Fruit fly (Drosophila melanogaster) whole organism, prepupa: ENCODE data around the gene frc.

Experiments
- Blimp-1 ChIP-seq: fragments of 200-800 bp; sonication (Bioruptor generic); optimal IDR thresholded peaks from 3 replicates; lab custom pipeline; 2017; ENCODE audit warnings: missing biosample characterization, missing genetic modification characterization, mild to moderate bottlenecking, moderate library complexity, missing genetic modification reagents
- CG10631 ChIP-seq: fragments of 200-800 bp; sonication (Bioruptor generic); optimal IDR thresholded peaks from 2 replicates; lab custom pipeline; 2016; ENCODE audit warnings: missing biosample characterization, missing genetic modification characterization
- CG10669 ChIP-seq: fragments of 200-800 bp; sonication (Bioruptor generic); optimal IDR thresholded peaks from 3 replicates; lab custom pipeline; 2018; ENCODE audit warnings: missing biosample characterization, mild to moderate bottlenecking, missing genetic modification characterization, moderate library complexity
- CG11294 ChIP-seq: fragments of 200-800 bp; sonication (Bioruptor generic); IDR thresholded peaks from 2 replicates; pipeline ENCODE4 v1.3.6; 2022; ENCODE audit warnings: missing biosample characterization, missing genetic modification characterization
- CG11762 ChIP-seq: fragments of 200-800 bp; sonication (Bioruptor generic); optimal IDR thresholded peaks from 3 replicates; lab custom pipeline; 2016; ENCODE audit warnings: missing biosample characterization, missing genetic modification characterization; ENCODE audit not compliant: insufficient read depth
- CG11902 ChIP-seq: fragments of 200-800 bp; sonication (Bioruptor generic); optimal IDR thresholded peaks from 3 replicates; lab custom pipeline; 2016; ENCODE audit warnings: missing biosample characterization, missing genetic modification characterization
- CG15336 ChIP-seq: fragments of 200-800 bp; sonication (Bioruptor generic); IDR thresholded peaks from 2 replicates; pipeline ENCODE4 v1.3.6; 2022; ENCODE audit warnings: missing biosample characterization, missing genetic modification characterization
- CG3032 ChIP-seq: fragments of 200-800 bp; optimal IDR thresholded peaks from 2 replicates; lab custom pipeline; 2019; ENCODE audit warnings: missing biosample characterization, mild to moderate bottlenecking, missing genetic modification characterization, moderate library complexity
- CG31627 ChIP-seq: fragments of 200-800 bp; sonication (Bioruptor generic); optimal IDR thresholded peaks from 3 replicates; lab custom pipeline; 2016; ENCODE audit warnings: missing biosample characterization, missing genetic modification characterization
- CG32006 ChIP-seq: fragments of 200-800 bp; sonication (Bioruptor generic); optimal IDR thresholded peaks from 3 replicates; lab custom pipeline; 2017; ENCODE audit warnings: missing biosample characterization, mild to moderate bottlenecking, missing genetic modification characterization
- CG34406 ChIP-seq: fragments of 200-800 bp; sonication (Bioruptor generic); optimal IDR thresholded peaks from 3 replicates; lab custom pipeline; 2016; ENCODE audit warnings: missing biosample characterization, missing genetic modification characterization
- CG3919 ChIP-seq: fragments of 200-800 bp; sonication (Bioruptor generic); optimal IDR thresholded peaks from 3 replicates; lab custom pipeline; 2016; ENCODE audit warnings: missing biosample characterization, missing genetic modification characterization
- CG4318 ChIP-seq: fragments of 200-800 bp; sonication (Bioruptor generic); optimal IDR thresholded peaks from 3 replicates; lab custom pipeline; 2017; ENCODE audit warnings: missing biosample characterization, mild to moderate bottlenecking, missing genetic modification characterization
- CG6276 ChIP-seq: fragments of 200-800 bp; sonication (Bioruptor generic); optimal IDR thresholded peaks from 2 replicates; lab custom pipeline; 2017; ENCODE audit warnings: missing biosample characterization, mild to moderate bottlenecking, missing genetic modification characterization
- CG6808 ChIP-seq: fragments of 200-800 bp; sonication (Bioruptor generic); optimal IDR thresholded peaks from 3 replicates; lab custom pipeline; 2017; ENCODE audit warnings: missing biosample characterization, missing genetic modification characterization, mild to moderate bottlenecking, moderate library complexity, missing genetic modification reagents
- CG6854 ChIP-seq: fragments of 200-800 bp; sonication (Bioruptor generic); optimal IDR thresholded peaks from 2 replicates; lab custom pipeline; 2017; ENCODE audit warnings: missing biosample characterization, mild to moderate bottlenecking, missing genetic modification characterization
- CG7368 ChIP-seq: fragments of 200-800 bp; sonication (Bioruptor generic); optimal IDR thresholded peaks from 3 replicates; lab custom pipeline; 2016; ENCODE audit warnings: missing biosample characterization, missing genetic modification characterization
- CG8119 ChIP-seq: fragments of 200-800 bp; sonication (Bioruptor generic); IDR thresholded peaks from 3 replicates; pipeline ENCODE4 v1.3.6; 2022; ENCODE audit warnings: missing biosample characterization, missing genetic modification characterization
- CG8319 ChIP-seq: fragments of 200-800 bp; sonication (Bioruptor generic); optimal IDR thresholded peaks from 3 replicates; lab custom pipeline; 2016; ENCODE audit warnings: missing biosample characterization, missing genetic modification characterization
- CG8632 ChIP-seq: fragments of 200-800 bp; sonication (Bioruptor generic); optimal IDR thresholded peaks from 3 replicates; lab custom pipeline; 2016; ENCODE audit warnings: missing biosample characterization, missing genetic modification characterization
- CG9139 ChIP-seq: fragments of 200-800 bp; sonication (Bioruptor generic); optimal IDR thresholded peaks from 3 replicates; lab custom pipeline; 2017; ENCODE audit warnings: missing biosample characterization, mild to moderate bottlenecking, missing genetic modification characterization
- Eip75B ChIP-seq: fragments of 200-800 bp; sonication (Bioruptor generic); optimal IDR thresholded peaks from 3 replicates; lab custom pipeline; 2016; ENCODE audit warnings: missing biosample characterization, missing genetic modification characterization
- Eip78C ChIP-seq: fragments of 200-800 bp; sonication (Bioruptor generic); peaks from one replicate; lab custom pipeline; 2016; ENCODE audit warnings: missing biosample characterization, missing genetic modification characterization
- Eip93F ChIP-seq: fragments of 200-800 bp; sonication (Bioruptor generic); optimal IDR thresholded peaks from 2 replicates; lab custom pipeline; 2016; ENCODE audit warnings: missing biosample characterization, mild to moderate bottlenecking, missing genetic modification characterization
- Ets96B ChIP-seq: fragments of 200-800 bp; optimal IDR thresholded peaks from 2 replicates; lab custom pipeline; 2019; ENCODE audit warnings: missing biosample characterization, mild to moderate bottlenecking, missing genetic modification characterization, moderate library complexity
- Gug ChIP-seq: fragments of 200-800 bp; sonication (Bioruptor generic); IDR thresholded peaks from 2 replicates; pipeline ENCODE4 v1.3.6; 2022; ENCODE audit warnings: missing biosample characterization, missing genetic modification characterization
- Hr39 ChIP-seq: fragments of 200-800 bp; sonication (Bioruptor generic); optimal IDR thresholded peaks from 2 replicates; lab custom pipeline; 2016; ENCODE audit warnings: missing biosample characterization, missing genetic modification characterization
- Hr4 ChIP-seq: fragments of 200-800 bp; sonication (Bioruptor generic); optimal IDR thresholded peaks from 3 replicates; lab custom pipeline; 2016; ENCODE audit warnings: missing biosample characterization, missing genetic modification characterization
- Lpt ChIP-seq: fragments of 200-800 bp; sonication (Bioruptor generic); optimal IDR thresholded peaks from 3 replicates; lab custom pipeline; 2016; ENCODE audit warnings: missing biosample characterization, missing genetic modification characterization
- Met ChIP-seq: fragments of 200-800 bp; sonication (Bioruptor generic); optimal IDR thresholded peaks from 3 replicates; lab custom pipeline; 2016; ENCODE audit warnings: missing biosample characterization, missing genetic modification characterization
- Smox ChIP-seq: fragments of 200-800 bp; sonication (Bioruptor generic); optimal IDR thresholded peaks from 3 replicates; lab custom pipeline; 2016; ENCODE audit warnings: missing biosample characterization, missing genetic modification characterization
- Sox102F ChIP-seq: fragments of 200-800 bp; sonication (Bioruptor generic); optimal IDR thresholded peaks from 2 replicates; lab custom pipeline; 2016; ENCODE audit warnings: missing biosample characterization, mild to moderate bottlenecking, missing genetic modification characterization
- Sox14 ChIP-seq: fragments of 200-800 bp; sonication (Bioruptor generic); optimal IDR thresholded peaks from 3 replicates; lab custom pipeline; 2016; ENCODE audit warnings: missing biosample characterization, missing genetic modification characterization
- achi ChIP-seq: fragments of 200-800 bp; sonication (Bioruptor generic); optimal IDR thresholded peaks from 3 replicates; lab custom pipeline; 2016; ENCODE audit warnings: missing biosample characterization, missing genetic modification characterization
- acj6 ChIP-seq: fragments of 200-800 bp; sonication (Bioruptor generic); optimal IDR thresholded peaks from 3 replicates; lab custom pipeline; 2016; ENCODE audit warnings: missing biosample characterization, missing genetic modification characterization
- cyc ChIP-seq: fragments of 200-800 bp; sonication (Bioruptor generic); optimal IDR thresholded peaks from 3 replicates; lab custom pipeline; 2016; ENCODE audit warnings: missing biosample characterization, missing genetic modification characterization
- dac ChIP-seq: fragments of 200-800 bp; sonication (Bioruptor generic); optimal IDR thresholded peaks from 2 replicates; lab custom pipeline; 2017; ENCODE audit warnings: missing biosample characterization, mild to moderate bottlenecking, missing genetic modification characterization
- dsx ChIP-seq: fragments of 200-800 bp; optimal IDR thresholded peaks from 3 replicates; lab custom pipeline; 2019; ENCODE audit warnings: missing biosample characterization, mild to moderate bottlenecking, missing genetic modification characterization, moderate library complexity; ENCODE audit not compliant: poor library complexity, severe bottlenecking
- esn ChIP-seq: fragments of 200-800 bp; sonication (Bioruptor generic); optimal IDR thresholded peaks from 2 replicates; lab custom pipeline; 2016; ENCODE audit warnings: missing biosample characterization, mild to moderate bottlenecking, missing genetic modification characterization, moderate library complexity
- fd59A ChIP-seq: fragments of 200-800 bp; sonication (Bioruptor generic); optimal IDR thresholded peaks from 2 replicates; lab custom pipeline; 2017; ENCODE audit warnings: missing biosample characterization, mild to moderate bottlenecking, missing genetic modification characterization, missing genetic modification reagents
- fd85E ChIP-seq: fragments of 200-800 bp; sonication (Bioruptor generic); optimal IDR thresholded peaks from 3 replicates; lab custom pipeline; 2016; ENCODE audit warnings: missing biosample characterization, missing genetic modification characterization
- fkh ChIP-seq: fragments of 200-800 bp; sonication (Bioruptor generic); optimal IDR thresholded peaks from 3 replicates; lab custom pipeline; 2017; ENCODE audit warnings: missing biosample characterization, mild to moderate bottlenecking, missing genetic modification characterization, moderate library complexity
- lz ChIP-seq: fragments of 200-800 bp; sonication (Bioruptor generic); optimal IDR thresholded peaks from 3 replicates; lab custom pipeline; 2016; ENCODE audit warnings: missing biosample characterization, missing genetic modification characterization
- net ChIP-seq: fragments of 200-800 bp; sonication (Bioruptor generic); optimal IDR thresholded peaks from 3 replicates; lab custom pipeline; 2016; ENCODE audit warnings: missing biosample characterization, missing genetic modification characterization
- pdm3 ChIP-seq: fragments of 200-800 bp; sonication (Bioruptor generic); optimal IDR thresholded peaks from 3 replicates; lab custom pipeline; 2016; ENCODE audit warnings: missing biosample characterization, missing genetic modification characterization
- salr ChIP-seq, 2 experiments: fragments of 200-800 bp; sonication (Bioruptor generic); optimal IDR thresholded peaks; 3 replicates each; lab custom pipeline; 2016 to 2018; ENCODE audit warnings: missing biosample characterization in 2 of 2, missing genetic modification characterization in 2 of 2, mild to moderate bottlenecking in 1 of 2
- spab ChIP-seq: fragments of 200-800 bp; sonication (Bioruptor generic); optimal IDR thresholded peaks from 2 replicates; lab custom pipeline; 2017; ENCODE audit warnings: missing biosample characterization, mild to moderate bottlenecking, missing genetic modification characterization, missing genetic modification reagents
- ss ChIP-seq, 2 experiments: fragments of 200-800 bp; sonication (Bioruptor generic); optimal IDR thresholded peaks; 2 replicates in 1 of 2; 3 replicates in 1 of 2; lab custom pipeline; 2017 to 2018; ENCODE audit warnings: mild to moderate bottlenecking in 2 of 2, missing biosample characterization in 2 of 2, missing genetic modification characterization in 2 of 2, moderate library complexity in 1 of 2
- svp ChIP-seq: fragments of 200-800 bp; sonication (Bioruptor generic); peaks from one replicate; lab custom pipeline; 2016; ENCODE audit warnings: missing biosample characterization, missing genetic modification characterization
- topi ChIP-seq: fragments of 200-800 bp; sonication (Bioruptor generic); optimal IDR thresholded peaks from 3 replicates; lab custom pipeline; 2016; ENCODE audit warnings: missing biosample characterization, missing genetic modification characterization
- vri ChIP-seq: fragments of 200-800 bp; sonication (Bioruptor generic); optimal IDR thresholded peaks from 3 replicates; lab custom pipeline; 2016; ENCODE audit warnings: missing biosample characterization, mild to moderate bottlenecking, missing genetic modification characterization

The frc gene

DNA sequence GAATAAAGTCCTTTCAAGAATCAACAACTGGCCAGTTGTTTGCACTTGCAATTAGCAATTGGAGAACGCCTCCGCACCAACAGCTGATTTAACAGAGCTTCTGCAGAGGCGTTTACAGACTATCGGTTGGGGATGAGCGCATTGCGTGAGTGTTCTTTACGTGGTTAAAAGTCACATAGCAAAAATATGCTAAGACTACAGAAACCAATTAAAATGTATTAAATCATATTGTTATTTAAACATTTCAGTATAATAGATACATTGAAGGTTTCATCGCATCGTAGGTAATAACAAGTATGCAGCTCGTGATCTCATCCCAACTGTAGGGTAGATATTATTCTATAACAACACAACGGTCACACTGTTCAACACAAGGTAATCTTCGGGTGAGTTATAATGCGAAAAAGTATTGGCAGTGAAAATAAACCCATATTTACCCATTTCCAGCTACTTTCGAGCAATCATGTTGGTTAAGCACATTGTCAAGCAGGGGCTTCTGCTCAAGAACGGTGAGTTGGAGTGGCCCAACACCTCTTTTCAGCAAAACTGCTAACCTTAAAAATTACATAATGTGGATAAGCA is 7.8 kb downstream of the frc start, which contains the start of the genes Sec3 and COX7B:
TSS of gene Sec3 (minus strand) at position 86 of the 582 bp plus-strand sequence.
TSS of gene COX7B (plus strand) at position 346 of the 582 bp plus-strand sequence.
- TF ChIP-seq CG7368 (GFP tag; lab: Kevin White, UChicago) (peak; percentile 9), CG32006 (GFP tag; lab: Kevin White, UChicago) (peak; percentile 47), CG11762 (GFP tag; lab: Kevin White, UChicago) (no peak), Eip78C (GFP tag; lab: Kevin White, UChicago) (peak; percentile 86), CG3919 (GFP tag; lab: Kevin White, UChicago) (peak; percentile 61), fkh (GFP tag; lab: Kevin White, UChicago) (peak; percentile 79), CG11902 (GFP tag; lab: Kevin White, UChicago) (no peak), Blimp-1 (no peak), fd85E (GFP tag; lab: Kevin White, UChicago) (no peak), Eip75B (GFP tag; lab: Kevin White, UChicago) (peak; percentile 52), CG9139 (GFP tag; lab: Kevin White, UChicago) (no peak), Sox102F (GFP tag; lab: Kevin White, UChicago) (peak; percentile 45), svp (peak; percentile 92), acj6 (GFP tag; lab: Kevin White, UChicago) (peak; percentile 55), CG6854 (GFP tag; lab: Kevin White, UChicago) (no peak), dac (GFP tag; lab: Kevin White, UChicago) (peak; percentile 14), CG10631 (GFP tag; lab: Kevin White, UChicago) (peak; percentile 61), fd59A (GFP tag; lab: Kevin White, UChicago) (no peak), CG3032 (tag; lab: Kevin White, UChicago) (peak; percentile 59), lz (peak; percentile 71), pdm3 (GFP tag; lab: Kevin White, UChicago) (peak; percentile 63), CG4318 (GFP tag; lab: Kevin White, UChicago) (no peak), esn (GFP tag; lab: Kevin White, UChicago) (peak; percentile 75), Smox (GFP tag; lab: Kevin White, UChicago) (peak; percentile 71), CG15336 (GFP tag; lab: Robert Waterston, UW) (no peak), CG31627 (GFP tag; lab: Kevin White, UChicago) (peak; percentile 68), Met (GFP tag; lab: Kevin White, UChicago) (peak; percentile 59), vri (GFP tag; lab: Kevin White, UChicago) (peak; percentile 91), Hr39 (GFP tag; lab: Kevin White, UChicago) (peak; percentile 64), CG34406 (GFP tag; lab: Kevin White, UChicago) (peak; percentile 18), Sox14 (GFP tag; lab: Kevin White, UChicago) (peak; percentile 62), CG6808 (GFP tag; lab: Kevin White, UChicago) (no peak), salr (GFP tag; optimal IDR thresholded peaks at IDR 0.05; lab: Kevin White, UChicago) (no peak), achi (GFP tag; lab: Kevin White, UChicago) (peak; percentile 47), CG8119 (no peak), topi (peak; percentile 60), CG10669 (GFP tag; lab: Kevin White, UChicago) (peak; percentile 14), net (GFP tag; lab: Kevin White, UChicago) (no peak), Hr4 (GFP tag; lab: Kevin White, UChicago) (peak; percentile 67), CG11294 (GFP tag; lab: Robert Waterston, UW) (no peak), Eip93F (peak; percentile 53), CG8319 (GFP tag; lab: Kevin White, UChicago) (no peak), Ets96B (tag; lab: Kevin White, UChicago) (peak; percentile 46), ss (GFP tag; optimal IDR thresholded peaks at IDR 0.05; lab: Kevin White, UChicago) (peak in 1 of 2 experiments; percentile 30), CG8632 (GFP tag; lab: Kevin White, UChicago) (no peak), dsx (GFP tag; lab: Kevin White, UChicago) (peak; percentile 65), spab (GFP tag; lab: Kevin White, UChicago) (no peak), Lpt (no peak), cyc (GFP tag; lab: Kevin White, UChicago) (peak; percentile 60), Gug (GFP tag; lab: Robert Waterston, UW) (no peak), CG6276 (GFP tag; lab: Kevin White, UChicago) (no peak)
